Fruit fly (Drosophila melanogaster) whole organism, embryonic: ENCODE data around the gene CG31710.

Experiments used
- Abd-B ChIP-seq: fragments of 200-800 bp; sonication (Bioruptor generic); optimal IDR thresholded peaks from 2 replicates; lab custom pipeline; 2018; ENCODE audit warnings: missing biosample characterization, mild to moderate bottlenecking, missing genetic modification characterization, moderate library complexity
- CG11456 ChIP-seq: fragments of 200-800 bp; sonication (Bioruptor generic); IDR thresholded peaks from 3 replicates; pipeline ENCODE4 v1.3.6; 2022; ENCODE audit warnings: missing biosample characterization, missing genetic modification characterization
- CG13775 ChIP-seq: fragments of 200-800 bp; sonication (Bioruptor generic); optimal IDR thresholded peaks from 3 replicates; lab custom pipeline; 2017; ENCODE audit warnings: missing biosample characterization, mild to moderate bottlenecking, missing genetic modification characterization
- CG13894 ChIP-seq: fragments of 200-800 bp; sonication (Bioruptor generic); optimal IDR thresholded peaks from 3 replicates; lab custom pipeline; 2018; ENCODE audit warnings: missing biosample characterization, mild to moderate bottlenecking, missing genetic modification characterization, moderate library complexity
- CG32532 ChIP-seq: fragments of 200-800 bp; sonication (Bioruptor generic); IDR thresholded peaks from 2 replicates; pipeline ENCODE4 v1.3.6; 2022; ENCODE audit warnings: missing biosample characterization, missing genetic modification characterization
- CG3281 ChIP-seq: fragments of 200-800 bp; sonication (Bioruptor generic); optimal IDR thresholded peaks from 3 replicates; lab custom pipeline; 2017; ENCODE audit warnings: missing biosample characterization, mild to moderate bottlenecking, missing genetic modification characterization
- CG3726 ChIP-seq: fragments of 200-800 bp; sonication (Bioruptor generic); IDR thresholded peaks from 3 replicates; pipeline ENCODE4, ENCODE4 v1.3.6; 2022; ENCODE audit warnings: missing biosample characterization, missing genetic modification characterization
- CG8281 ChIP-seq: fragments of 200-800 bp; sonication (Bioruptor generic); optimal IDR thresholded peaks from 2 replicates; lab custom pipeline; 2018; ENCODE audit warnings: missing biosample characterization, mild to moderate bottlenecking, missing genetic modification characterization, moderate library complexity
- CTCF ChIP-seq: fragments of 200-800 bp; sonication (Bioruptor generic); optimal IDR thresholded peaks from 2 replicates; lab custom pipeline; 2017; ENCODE audit warnings: missing biosample characterization, mild to moderate bottlenecking, missing genetic modification characterization, moderate library complexity
- Dp ChIP-seq: fragments of 200-800 bp; sonication (Bioruptor generic); optimal IDR thresholded peaks from 2 replicates; lab custom pipeline; 2018; ENCODE audit warnings: missing biosample characterization, mild to moderate bottlenecking, missing genetic modification characterization, moderate library complexity
- Dref ChIP-seq: fragments of 200-800 bp; sonication (Bioruptor generic); IDR thresholded peaks from 2 replicates; pipeline ENCODE4 v1.3.6; 2022; ENCODE audit warnings: missing biosample characterization, missing genetic modification characterization
- E2f2 ChIP-seq: fragments of 200-800 bp; sonication (Bioruptor generic); IDR thresholded peaks from 2 replicates; pipeline ENCODE4 v1.3.6; 2022; ENCODE audit warnings: missing biosample characterization, missing genetic modification characterization
- Hand ChIP-seq: fragments of 200-800 bp; sonication (Bioruptor generic); optimal IDR thresholded peaks from 2 replicates; lab custom pipeline; 2017; ENCODE audit warnings: mild to moderate bottlenecking, missing biosample characterization, missing genetic modification reagents, missing genetic modification characterization
- Hmx ChIP-seq: fragments of 200-800 bp; sonication (Bioruptor generic); optimal IDR thresholded peaks from 2 replicates; lab custom pipeline; 2016; ENCODE audit warnings: missing biosample characterization, missing genetic modification characterization
- Kr ChIP-seq: fragments of 200-800 bp; sonication (Bioruptor generic); optimal IDR thresholded peaks from 2 replicates; lab custom pipeline; 2017; ENCODE audit warnings: missing biosample characterization, mild to moderate bottlenecking, missing genetic modification characterization
- NK7.1 ChIP-seq: fragments of 200-800 bp; sonication (Bioruptor generic); optimal IDR thresholded peaks from 3 replicates; lab custom pipeline; 2016; ENCODE audit warnings: missing biosample characterization, missing genetic modification characterization
- Rx ChIP-seq: fragments of 200-800 bp; sonication (Bioruptor generic); IDR thresholded peaks from 2 replicates; pipeline ENCODE4 v1.3.6; 2022; ENCODE audit warnings: missing biosample characterization, missing genetic modification characterization
- Side ChIP-seq: fragments of 200-800 bp; sonication (Bioruptor generic); optimal IDR thresholded peaks from 2 replicates; lab custom pipeline; 2016; ENCODE audit warnings: missing biosample characterization, missing genetic modification characterization
- Stat92E ChIP-seq, 3 experiments: fragments of >200 bp in 2 of 3; fragments of 200-800 bp in 1 of 3; sonication (Bioruptor generic) in 1 of 3; optimal IDR thresholded peaks; 2 replicates each; lab custom pipeline; 2017 to 2019; ENCODE audit warnings: missing biosample characterization in 3 of 3, missing genetic modification characterization in 3 of 3, mild to moderate bottlenecking in 1 of 3, moderate library complexity in 1 of 3
- abd-A ChIP-seq: fragments of 200-800 bp; sonication (Bioruptor generic); optimal IDR thresholded peaks from 3 replicates; lab custom pipeline; 2019; ENCODE audit warnings: missing biosample characterization, mild to moderate bottlenecking, missing genetic modification characterization, moderate library complexity
- btn ChIP-seq: fragments of 200-800 bp; sonication (Bioruptor generic); optimal IDR thresholded peaks from 2 replicates; lab custom pipeline; 2016; ENCODE audit warnings: missing biosample characterization, missing genetic modification characterization
- chm ChIP-seq: fragments of 200-800 bp; sonication (Bioruptor generic); IDR thresholded peaks from 2 replicates; pipeline ENCODE4 v1.3.6; 2022; ENCODE audit warnings: missing biosample characterization, missing genetic modification characterization
- ems ChIP-seq: fragments of 200-800 bp; sonication (Bioruptor generic); optimal IDR thresholded peaks from 3 replicates; lab custom pipeline; 2016; ENCODE audit warnings: missing biosample characterization, missing genetic modification characterization
- ewg ChIP-seq: fragments of 200-800 bp; sonication (Bioruptor generic); optimal IDR thresholded peaks from 3 replicates; lab custom pipeline; 2017; ENCODE audit warnings: mild to moderate bottlenecking, missing biosample characterization, missing genetic modification reagents, missing genetic modification characterization
- fd3F ChIP-seq: fragments of 200-800 bp; sonication (Bioruptor generic); optimal IDR thresholded peaks from 2 replicates; lab custom pipeline; 2018; ENCODE audit warnings: missing biosample characterization, mild to moderate bottlenecking, missing genetic modification characterization, moderate library complexity
- gfzf ChIP-seq: fragments of 200-800 bp; sonication (Bioruptor generic); optimal IDR thresholded peaks from 2 replicates; lab custom pipeline; 2016; ENCODE audit warnings: missing biosample characterization, mild to moderate bottlenecking, missing genetic modification characterization, moderate library complexity
- hth ChIP-seq: fragments of >200 bp; optimal IDR thresholded peaks from 2 replicates; lab custom pipeline; 2017; ENCODE audit warnings: inconsistent platforms
- lov ChIP-seq, 2 experiments: fragments of 200-800 bp in 1 of 2; fragments of >200 bp in 1 of 2; sonication (Bioruptor generic) in 1 of 2; IDR thresholded peaks in 1 of 2; optimal IDR thresholded peaks in 1 of 2; 2 replicates in 1 of 2; 3 replicates in 1 of 2; pipeline versions ENCODE4 v1.3.6 to Lab custom; 2017 to 2022; ENCODE audit warnings: missing biosample characterization in 1 of 2, missing genetic modification characterization in 1 of 2
- maf-S ChIP-seq: fragments of 200-800 bp; sonication (Bioruptor generic); optimal IDR thresholded peaks from 2 replicates; lab custom pipeline; 2016; ENCODE audit warnings: missing biosample characterization, missing genetic modification characterization
- onecut ChIP-seq: fragments of 200-800 bp; sonication (Bioruptor generic); IDR thresholded peaks from 2 replicates; pipeline ENCODE4 v1.3.6; 2022; ENCODE audit warnings: missing biosample characterization, missing genetic modification characterization
- pan ChIP-seq, 4 experiments: fragments of >200 bp in 3 of 4; fragments of 200-800 bp in 1 of 4; sonication (Bioruptor generic) in 1 of 4; optimal IDR thresholded peaks in 3 of 4; IDR thresholded peaks in 1 of 4; 2 replicates each; pipeline versions ENCODE4 v1.3.6 to Lab custom; 2017 to 2022; ENCODE audit warnings: missing biosample characterization in 2 of 4, missing genetic modification characterization in 2 of 4, mixed read lengths in 1 of 4
- pita ChIP-seq: fragments of 200-800 bp; sonication (Bioruptor generic); optimal IDR thresholded peaks from 2 replicates; lab custom pipeline; 2017; ENCODE audit warnings: missing biosample characterization, mild to moderate bottlenecking, missing genetic modification characterization
- prd ChIP-seq, 3 experiments: fragments of >200 bp in 2 of 3; fragments of 200-800 bp in 1 of 3; sonication (Bioruptor generic) in 1 of 3; optimal IDR thresholded peaks in 2 of 3; IDR thresholded peaks in 1 of 3; 2 replicates in 2 of 3; 3 replicates in 1 of 3; pipeline versions ENCODE4 v1.3.6 to Lab custom; 2017 to 2022; ENCODE audit warnings: missing biosample characterization in 1 of 3, missing genetic modification characterization in 1 of 3
- pzg ChIP-seq: fragments of 200-800 bp; sonication (Bioruptor generic); optimal IDR thresholded peaks from 3 replicates; lab custom pipeline; 2018; ENCODE audit warnings: missing biosample characterization, mild to moderate bottlenecking, missing genetic modification characterization, moderate library complexity
- ro ChIP-seq: fragments of 200-800 bp; sonication (Bioruptor generic); IDR thresholded peaks from 2 replicates; pipeline ENCODE4 v1.3.6; 2022; ENCODE audit warnings: missing biosample characterization, missing genetic modification characterization
- salm ChIP-seq: fragments of 200-800 bp; sonication (Bioruptor generic); optimal IDR thresholded peaks from 2 replicates; lab custom pipeline; 2018; ENCODE audit warnings: missing biosample characterization, mild to moderate bottlenecking, missing genetic modification characterization
- scrt ChIP-seq: fragments of 200-800 bp; sonication (Bioruptor generic); optimal IDR thresholded peaks from 2 replicates; lab custom pipeline; 2018; ENCODE audit warnings: missing biosample characterization, mild to moderate bottlenecking, missing genetic modification characterization, moderate library complexity
- sisA ChIP-seq: fragments of 200-800 bp; sonication (Bioruptor generic); IDR thresholded peaks from 2 replicates; pipeline ENCODE4 v1.3.6; 2022; ENCODE audit warnings: missing biosample characterization, missing genetic modification characterization
- sqz ChIP-seq: fragments of 200-800 bp; sonication (Bioruptor generic); optimal IDR thresholded peaks from 3 replicates; lab custom pipeline; 2018; ENCODE audit warnings: missing biosample characterization, mild to moderate bottlenecking, missing genetic modification characterization
- tap ChIP-seq: fragments of 200-800 bp; optimal IDR thresholded peaks from 3 replicates; lab custom pipeline; 2019; ENCODE audit warnings: missing biosample characterization, mild to moderate bottlenecking, missing genetic modification characterization, moderate library complexity
- tgo ChIP-seq: fragments of 200-800 bp; sonication (Bioruptor generic); IDR thresholded peaks from 3 replicates; pipeline ENCODE4 v1.3.6; 2022; ENCODE audit warnings: missing biosample characterization, missing genetic modification characterization
- twi ChIP-seq: fragments of 200-800 bp; optimal IDR thresholded peaks from 2 replicates; lab custom pipeline; 2019; ENCODE audit warnings: missing biosample characterization, mild to moderate bottlenecking, missing genetic modification characterization, moderate library complexity

CG31710 gene

DNA sequence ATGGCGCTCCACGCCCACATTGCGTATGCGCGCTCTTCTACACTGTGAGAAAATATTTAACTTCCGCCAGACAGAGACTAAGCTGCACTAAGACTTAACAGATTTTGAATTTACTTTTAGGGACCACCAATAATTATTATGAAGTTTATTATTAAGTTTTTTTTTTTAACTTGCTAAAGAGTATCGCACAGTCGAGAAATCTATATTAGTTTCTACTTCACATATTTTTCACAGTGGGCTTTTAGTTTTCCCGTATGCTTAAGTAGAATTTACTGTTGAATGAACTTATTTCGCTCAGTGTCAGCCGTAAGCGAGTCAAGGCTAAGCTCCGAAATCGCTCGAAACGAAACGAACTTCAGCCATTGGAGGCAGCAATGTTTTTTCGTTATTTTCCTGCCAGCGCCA is 45.2 kb downstream of the CG31710 start (continued):
- TF ChIP-seq salm (tag; lab: Kevin White, UChicago) (peak; percentile 32), pan (optimal IDR thresholded peaks at IDR 0.05; lab: Kevin White, UChicago) (no peak), pan (GFP tag; optimal IDR thresholded peaks at IDR 0.05 in 1 of 2, IDR thresholded peaks at IDR 0.05 in 1 of 2) (peak in 1 of 2 experiments; percentile 65), btn (GFP tag; lab: Kevin White, UChicago) (no peak), fd3F (GFP tag; lab: Kevin White, UChicago) (peak; percentile 68), sisA (GFP tag; lab: Robert Waterston, UW) (peak; percentile 68), Stat92E (GFP tag; optimal IDR thresholded peaks at IDR 0.05; lab: Kevin White, UChicago) (no peak), ems (GFP tag; lab: Kevin White, UChicago) (peak; percentile 53), NK7.1 (GFP tag; lab: Kevin White, UChicago) (peak; percentile 16), Kr (no peak), Hand (GFP tag; lab: Kevin White, UChicago) (peak; percentile 89), chm (GFP tag; lab: Robert Waterston, UW) (0 out of 2 replicates have a peak, but pooled peaks have one; percentile 48), CG3726 (GFP tag; lab: Robert Waterston, UW) (no peak), CG11456 (GFP tag; lab: Robert Waterston, UW) (peak; percentile 61; the same call in 1 of the 3 replicates), maf-S (GFP tag; lab: Kevin White, UChicago) (peak; percentile 26), prd (optimal IDR thresholded peaks at IDR 0.05; lab: Kevin White, UChicago) (no peak), prd (GFP tag; IDR thresholded peaks at IDR 0.05; lab: Robert Waterston, UW) (peak; percentile 78), Abd-B (peak; percentile 45), ro (GFP tag; lab: Robert Waterston, UW) (0 out of 2 replicates have a peak, but pooled peaks have one; percentile 44), Side (GFP tag; lab: Kevin White, UChicago) (no peak)

DNA sequence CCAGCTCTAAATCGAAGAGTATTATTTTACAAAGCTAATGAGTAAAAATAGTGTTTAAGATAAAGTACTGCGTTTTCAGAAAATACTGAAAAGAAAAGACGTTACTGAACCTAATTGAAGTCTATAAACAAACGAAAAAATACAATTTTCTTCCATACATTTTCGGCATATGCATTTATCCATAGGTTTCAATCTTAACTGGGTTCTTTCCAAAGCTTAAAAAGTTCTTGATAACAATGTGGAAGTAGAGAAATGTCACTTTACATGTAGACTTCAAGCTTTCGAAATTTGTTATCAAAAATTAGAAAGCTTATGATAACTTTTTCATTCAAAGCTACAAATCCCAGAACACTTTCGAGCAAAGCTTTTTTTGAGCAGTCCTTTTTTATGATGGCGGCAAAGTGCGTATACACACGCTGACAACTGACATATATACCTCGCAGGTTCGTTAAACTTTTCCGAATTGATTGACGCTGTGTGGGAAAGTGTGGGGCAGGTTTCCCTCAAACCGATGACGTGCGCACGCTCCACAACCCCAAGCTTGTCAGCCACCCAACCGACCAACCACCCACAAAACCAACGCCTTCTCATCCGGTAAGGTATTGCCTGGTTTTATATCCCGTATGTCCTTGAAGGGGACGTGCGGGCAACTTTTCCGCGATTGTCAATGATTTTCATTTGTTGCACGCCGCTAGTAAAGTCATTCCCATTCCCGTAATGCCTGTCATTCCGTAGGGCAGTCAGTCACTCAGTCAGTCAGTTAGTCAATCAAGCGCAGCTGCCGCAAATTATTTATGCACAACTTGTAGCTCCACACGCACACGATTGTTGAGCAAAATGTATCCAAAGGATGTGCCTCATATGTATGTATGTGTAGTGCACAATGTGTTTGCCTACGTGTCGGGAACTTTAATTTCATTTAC is 48.2 kb downstream of the CG31710 start:
- TF ChIP-seq ewg (GFP tag; lab: Kevin White, UChicago) (peak; percentile 74), hth (lab: Kevin White, UChicago) (no peak), E2f2 (GFP tag; lab: Robert Waterston, UW) (0 out of 2 replicates have a peak, but pooled peaks have one; percentile 16), CG32532 (0 out of 2 replicates have a peak, but pooled peaks have one; percentile 9), onecut (GFP tag; lab: Robert Waterston, UW) (peak; percentile 57; the same call in 1 of the 2 replicates), twi (tag; lab: Kevin White, UChicago) (no peak), CTCF (peak; percentile 72), abd-A (peak; percentile 68), pzg (peak; percentile 20), sqz (GFP tag; lab: Kevin White, UChicago) (no peak), tap (no peak), CG13775 (GFP tag; lab: Kevin White, UChicago) (no peak), Hmx (no peak), Dp (GFP tag; lab: Kevin White, UChicago) (peak; percentile 5), CG3281 (GFP tag; lab: Kevin White, UChicago) (no peak), Side (GFP tag; lab: Kevin White, UChicago) (no peak), pita (peak; percentile 18), CG13894 (peak; percentile 14), lov (optimal IDR thresholded peaks at IDR 0.05; lab: Kevin White, UChicago) (no peak), lov (GFP tag; IDR thresholded peaks at IDR 0.05; lab: Robert Waterston, UW) (no peak), scrt (GFP tag; lab: Kevin White, UChicago) (peak; percentile 88), tgo (no peak), CG8281 (tag; lab: Kevin White, UChicago) (peak; percentile 93), Rx (GFP tag; lab: Robert Waterston, UW) (no peak), Dref (GFP tag; lab: Robert Waterston, UW) (peak; percentile 39; the same call in 1 of the 2 replicates), Stat92E (GFP tag; optimal IDR thresholded peaks at IDR 0.05; lab: Kevin White, UChicago) (no peak), gfzf (GFP tag; lab: Kevin White, UChicago) (peak; percentile 61)
